Fruit fly (Drosophila melanogaster) whole organism, embryonic: Measurements from ENCODE around the gene lectin-29Ca.

Experiments
- CG10274 ChIP-seq: fragments of 200-800 bp; sonication (Bioruptor generic); optimal IDR thresholded peaks from 3 replicates; lab custom pipeline; 2017; ENCODE audit warnings: missing biosample characterization, mild to moderate bottlenecking, missing genetic modification characterization
- CG11247 ChIP-seq: fragments of 200-800 bp; sonication (Bioruptor generic); IDR thresholded peaks from 2 replicates; pipeline ENCODE4 v1.3.6; 2022; ENCODE audit warnings: missing biosample characterization, missing genetic modification characterization
- CG11560 ChIP-seq: fragments of 200-800 bp; sonication (Bioruptor generic); IDR thresholded peaks from 3 replicates; pipeline ENCODE4 v1.3.6; 2022; ENCODE audit warnings: missing biosample characterization, missing genetic modification characterization
- CG12104 ChIP-seq: fragments of 200-800 bp; sonication (Bioruptor generic); optimal IDR thresholded peaks from 3 replicates; lab custom pipeline; 2016; ENCODE audit warnings: missing biosample characterization, missing genetic modification characterization
- CG12299 ChIP-seq: fragments of 200-800 bp; sonication (Bioruptor generic); optimal IDR thresholded peaks from 2 replicates; lab custom pipeline; 2018; ENCODE audit warnings: missing biosample characterization, mild to moderate bottlenecking, missing genetic modification characterization
- CG13296 ChIP-seq: fragments of 200-800 bp; sonication (Bioruptor generic); optimal IDR thresholded peaks from 3 replicates; lab custom pipeline; 2018; ENCODE audit warnings: missing biosample characterization, mild to moderate bottlenecking, missing genetic modification characterization
- CG15479 ChIP-seq: fragments of 200-800 bp; sonication (Bioruptor generic); optimal IDR thresholded peaks from 3 replicates; lab custom pipeline; 2019; ENCODE audit warnings: missing biosample characterization, mild to moderate bottlenecking, missing genetic modification characterization, moderate library complexity
- CG15601 ChIP-seq: fragments of 200-800 bp; sonication (Bioruptor generic); optimal IDR thresholded peaks from 3 replicates; lab custom pipeline; 2019; ENCODE audit warnings: missing biosample characterization, mild to moderate bottlenecking, missing genetic modification characterization, moderate library complexity
- CG1603 ChIP-seq: fragments of 200-800 bp; sonication (Bioruptor generic); optimal IDR thresholded peaks from 2 replicates; lab custom pipeline; 2019; ENCODE audit warnings: missing biosample characterization, mild to moderate bottlenecking, missing genetic modification characterization, moderate library complexity
- CG2875 ChIP-seq: fragments of 200-800 bp; sonication (Bioruptor generic); optimal IDR thresholded peaks from 2 replicates; lab custom pipeline; 2017; ENCODE audit warnings: missing biosample characterization, mild to moderate bottlenecking, missing genetic modification characterization, missing genetic modification reagents
- CG3995 ChIP-seq: fragments of 200-800 bp; sonication (Bioruptor generic); optimal IDR thresholded peaks from 3 replicates; lab custom pipeline; 2016; ENCODE audit warnings: missing biosample characterization, missing genetic modification characterization
- CG6654 ChIP-seq: fragments of 200-800 bp; sonication (Bioruptor generic); optimal IDR thresholded peaks from 2 replicates; lab custom pipeline; 2017; ENCODE audit warnings: missing biosample characterization, mild to moderate bottlenecking, missing genetic modification characterization
- CG7839 ChIP-seq: fragments of 200-800 bp; sonication (Bioruptor generic); optimal IDR thresholded peaks from 3 replicates; lab custom pipeline; 2018; ENCODE audit warnings: missing biosample characterization, mild to moderate bottlenecking, missing genetic modification characterization, moderate library complexity
- CG7987 ChIP-seq: fragments of 200-800 bp; sonication (Bioruptor generic); optimal IDR thresholded peaks from 2 replicates; lab custom pipeline; 2018; ENCODE audit warnings: missing biosample characterization, mild to moderate bottlenecking, missing genetic modification characterization, moderate library complexity
- CG8290 ChIP-seq, 3 experiments: fragments of 200-800 bp; sonication (Bioruptor generic); optimal IDR thresholded peaks; 2 replicates each; lab custom pipeline; 2016 to 2019; ENCODE audit warnings: missing biosample characterization in 3 of 3, missing genetic modification characterization in 3 of 3, mild to moderate bottlenecking in 2 of 3, moderate library complexity in 1 of 3
- D19B ChIP-seq: fragments of 200-800 bp; sonication (Bioruptor generic); optimal IDR thresholded peaks from 2 replicates; lab custom pipeline; 2017; ENCODE audit warnings: missing biosample characterization, mild to moderate bottlenecking, missing genetic modification characterization
- Doc2 ChIP-seq: fragments of 200-800 bp; sonication (Bioruptor generic); IDR thresholded peaks from 2 replicates; pipeline ENCODE4 v1.3.6; 2022; ENCODE audit warnings: missing biosample characterization, missing genetic modification characterization
- Ets97D ChIP-seq: fragments of 200-800 bp; sonication (Bioruptor generic); optimal IDR thresholded peaks from 3 replicates; lab custom pipeline; 2016; ENCODE audit warnings: missing biosample characterization, missing genetic modification characterization
- HLH3B ChIP-seq: fragments of 200-800 bp; sonication (Bioruptor generic); IDR thresholded peaks from 2 replicates; pipeline ENCODE4 v1.3.6; 2022; ENCODE audit warnings: missing biosample characterization, missing genetic modification characterization
- HLH4C ChIP-seq: fragments of 200-800 bp; sonication (Bioruptor generic); IDR thresholded peaks from 3 replicates; pipeline ENCODE4 v1.3.6; 2022; ENCODE audit warnings: missing biosample characterization, missing genetic modification characterization; ENCODE audit not compliant: partially characterized antibody
- Hand ChIP-seq: fragments of 200-800 bp; sonication (Bioruptor generic); optimal IDR thresholded peaks from 2 replicates; lab custom pipeline; 2017; ENCODE audit warnings: mild to moderate bottlenecking, missing biosample characterization, missing genetic modification reagents, missing genetic modification characterization
- Mrtf ChIP-seq: fragments of 200-800 bp; sonication (Bioruptor generic); IDR thresholded peaks from 3 replicates; pipeline ENCODE4 v1.3.6; 2022; ENCODE audit warnings: missing biosample characterization, missing genetic modification characterization
- Nf-YA ChIP-seq: fragments of 200-800 bp; sonication (Bioruptor generic); IDR thresholded peaks from 2 replicates; pipeline ENCODE4 v1.3.6; 2022; ENCODE audit warnings: missing biosample characterization, missing genetic modification characterization
- Scr ChIP-seq: fragments of 200-800 bp; sonication (Bioruptor generic); IDR thresholded peaks from 2 replicates; pipeline ENCODE4 v1.3.6; 2022; ENCODE audit warnings: missing biosample characterization, missing genetic modification characterization; ENCODE audit not compliant: partially characterized antibody
- Sox102F ChIP-seq: fragments of 200-800 bp; sonication (Bioruptor generic); optimal IDR thresholded peaks from 2 replicates; lab custom pipeline; 2018; ENCODE audit warnings: missing biosample characterization, mild to moderate bottlenecking, missing genetic modification characterization, moderate library complexity
- Tbp ChIP-seq: fragments of >200 bp; optimal IDR thresholded peaks from 2 replicates; lab custom pipeline; 2018; ENCODE audit warnings: missing biosample characterization, missing genetic modification characterization
- Trl ChIP-seq, 3 experiments: fragments of >200 bp in 2 of 3; fragments of 200-800 bp in 1 of 3; sonication (Bioruptor generic) in 1 of 3; optimal IDR thresholded peaks; 2 replicates in 1 of 3; 3 replicates in 2 of 3; lab custom pipeline; 2016 to 2017; ENCODE audit warnings: missing biosample characterization in 1 of 3, missing genetic modification characterization in 1 of 3
- ab ChIP-seq: fragments of 200-800 bp; sonication (Bioruptor generic); optimal IDR thresholded peaks from 2 replicates; lab custom pipeline; 2016; ENCODE audit warnings: missing biosample characterization, missing genetic modification characterization
- btn ChIP-seq: fragments of 200-800 bp; sonication (Bioruptor generic); optimal IDR thresholded peaks from 2 replicates; lab custom pipeline; 2016; ENCODE audit warnings: missing biosample characterization, missing genetic modification characterization
- cato ChIP-seq: fragments of 200-800 bp; sonication (Bioruptor generic); optimal IDR thresholded peaks from 2 replicates; lab custom pipeline; 2016; ENCODE audit warnings: missing biosample characterization, missing genetic modification characterization, borderline replicate concordance
- dimm ChIP-seq: fragments of 200-800 bp; sonication (Bioruptor generic); IDR thresholded peaks from 2 replicates; pipeline ENCODE4 v1.3.6; 2022; ENCODE audit warnings: missing biosample characterization, missing genetic modification characterization
- ems ChIP-seq: fragments of 200-800 bp; sonication (Bioruptor generic); optimal IDR thresholded peaks from 3 replicates; lab custom pipeline; 2016; ENCODE audit warnings: missing biosample characterization, missing genetic modification characterization
- eyg ChIP-seq: fragments of 200-800 bp; sonication (Bioruptor generic); optimal IDR thresholded peaks from 3 replicates; lab custom pipeline; 2016; ENCODE audit warnings: missing biosample characterization, missing genetic modification characterization
- grn ChIP-seq: fragments of 200-800 bp; sonication (Bioruptor generic); optimal IDR thresholded peaks from 3 replicates; lab custom pipeline; 2017; ENCODE audit warnings: missing biosample characterization, missing genetic modification characterization
- h ChIP-seq: fragments of >200 bp; optimal IDR thresholded peaks from 2 replicates; lab custom pipeline; 2017
- hkb ChIP-seq, 2 experiments: fragments of 200-800 bp in 1 of 2; fragments of >200 bp in 1 of 2; sonication (Bioruptor generic) in 1 of 2; IDR thresholded peaks in 1 of 2; optimal IDR thresholded peaks in 1 of 2; 2 replicates each; pipeline versions ENCODE4 v1.3.6 to Lab custom; 2017 to 2022; ENCODE audit warnings: missing biosample characterization in 1 of 2, missing genetic modification characterization in 1 of 2
- jigr1 ChIP-seq: fragments of 200-800 bp; sonication (Bioruptor generic); IDR thresholded peaks from 3 replicates; pipeline ENCODE4 v1.3.6; 2022; ENCODE audit warnings: missing biosample characterization, missing genetic modification characterization
- kay ChIP-seq: fragments of 200-800 bp; sonication (Bioruptor generic); optimal IDR thresholded peaks from 2 replicates; lab custom pipeline; 2016; ENCODE audit warnings: missing biosample characterization, missing genetic modification characterization
- klu ChIP-seq: fragments of 200-800 bp; sonication (Bioruptor generic); IDR thresholded peaks from 2 replicates; pipeline ENCODE4 v1.3.6; 2022; ENCODE audit warnings: missing biosample characterization, missing genetic modification characterization
- lov ChIP-seq, 2 experiments: fragments of 200-800 bp in 1 of 2; fragments of >200 bp in 1 of 2; sonication (Bioruptor generic) in 1 of 2; IDR thresholded peaks in 1 of 2; optimal IDR thresholded peaks in 1 of 2; 2 replicates in 1 of 2; 3 replicates in 1 of 2; pipeline versions ENCODE4 v1.3.6 to Lab custom; 2017 to 2022; ENCODE audit warnings: missing biosample characterization in 1 of 2, missing genetic modification characterization in 1 of 2
- nom ChIP-seq: fragments of 200-800 bp; sonication (Bioruptor generic); optimal IDR thresholded peaks from 2 replicates; lab custom pipeline; 2017; ENCODE audit warnings: missing biosample characterization, missing genetic modification characterization, mild to moderate bottlenecking, moderate library complexity, missing genetic modification reagents
- org-1 ChIP-seq: fragments of 200-800 bp; sonication (Bioruptor generic); optimal IDR thresholded peaks from 2 replicates; lab custom pipeline; 2017; ENCODE audit warnings: missing biosample characterization, missing genetic modification characterization
- phol ChIP-seq: fragments of 200-800 bp; sonication (Bioruptor generic); optimal IDR thresholded peaks from 3 replicates; lab custom pipeline; 2018; ENCODE audit warnings: missing biosample characterization, mild to moderate bottlenecking, missing genetic modification characterization, moderate library complexity
- ranshi ChIP-seq: fragments of 200-800 bp; sonication (Bioruptor generic); IDR thresholded peaks from 2 replicates; pipeline ENCODE4 v1.3.6; 2022; ENCODE audit warnings: missing biosample characterization, missing genetic modification characterization
- scrt ChIP-seq: fragments of 200-800 bp; sonication (Bioruptor generic); optimal IDR thresholded peaks from 2 replicates; lab custom pipeline; 2018; ENCODE audit warnings: missing biosample characterization, mild to moderate bottlenecking, missing genetic modification characterization, moderate library complexity
- shn ChIP-seq: fragments of 200-800 bp; sonication (Bioruptor generic); optimal IDR thresholded peaks from 3 replicates; lab custom pipeline; 2016; ENCODE audit warnings: missing biosample characterization, missing genetic modification characterization
- tup ChIP-seq: fragments of 200-800 bp; sonication (Bioruptor generic); optimal IDR thresholded peaks from 2 replicates; lab custom pipeline; 2016; ENCODE audit warnings: missing biosample characterization, mild to moderate bottlenecking, missing genetic modification characterization, moderate library complexity
- twi ChIP-seq: fragments of 200-800 bp; optimal IDR thresholded peaks from 2 replicates; lab custom pipeline; 2019; ENCODE audit warnings: missing biosample characterization, mild to moderate bottlenecking, missing genetic modification characterization, moderate library complexity
- yki ChIP-seq: fragments of >200 bp; optimal IDR thresholded peaks from 3 replicates; lab custom pipeline; 2018

Gene lectin-29Ca

DNA sequence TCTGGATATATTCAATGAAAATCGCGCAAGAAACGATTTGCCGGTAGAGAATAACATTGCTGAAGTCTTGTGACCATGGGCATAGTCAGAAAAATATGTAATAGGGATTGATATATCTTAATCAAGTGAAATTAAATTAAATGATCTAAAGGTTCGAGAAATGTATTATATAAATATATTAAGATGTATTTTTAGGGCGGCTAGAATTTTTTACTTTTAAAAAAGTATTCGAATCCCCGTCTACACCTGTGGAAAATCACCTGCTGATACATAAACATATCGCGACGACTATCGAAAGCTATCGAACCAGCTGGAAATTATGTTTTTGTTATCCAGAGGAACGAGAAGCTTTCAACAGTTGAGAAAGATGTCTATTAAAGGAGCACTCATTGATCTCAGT, 17.4 kb downstream of the lectin-29Ca start, which contains the start of the genes CG13390 and CG17294 (continued):
- TF ChIP-seq nom (GFP tag; lab: Kevin White, UChicago) (peak; percentile 99), CG15601 (peak; percentile 99), Doc2 (GFP tag; lab: Robert Waterston, UW) (peak; percentile 98), cato (peak; percentile 98), Scr (GFP tag; lab: Robert Waterston, UW) (peak; percentile 79), Sox102F (peak; percentile 100), D19B (peak; percentile 97), HLH4C (peak; percentile 76), ab (GFP tag; lab: Kevin White, UChicago) (peak; percentile 76), btn (peak; percentile 8), CG8290 (GFP tag; optimal IDR thresholded peaks at IDR 0.05; lab: Kevin White, UChicago) (peak; percentile 98), CG8290 (tag; optimal IDR thresholded peaks at IDR 0.05; lab: Kevin White, UChicago) (peak; percentile 96 to 98), Nf-YA (GFP tag; lab: Robert Waterston, UW) (peak; percentile 99), CG7839 (tag; lab: Kevin White, UChicago) (peak; percentile 100), grn (GFP tag; lab: Kevin White, UChicago) (peak; percentile 92), twi (tag; lab: Kevin White, UChicago) (peak; percentile 99), h (lab: Kevin White, UChicago) (no peak), ems (GFP tag; lab: Kevin White, UChicago) (peak; percentile 97), phol (peak; percentile 99), CG3995 (peak; percentile 90), CG1603 (peak; percentile 96), yki (lab: Kevin White, UChicago) (no peak), CG13296 (peak; percentile 100), kay (peak; percentile 99), Trl (optimal IDR thresholded peaks at IDR 0.05; lab: Kevin White, UChicago) (no peak), Trl (GFP tag; optimal IDR thresholded peaks at IDR 0.05; lab: Kevin White, UChicago) (peak; percentile 92), Mrtf (GFP tag; lab: Robert Waterston, UW) (peak; percentile 99), ranshi (GFP tag; lab: Robert Waterston, UW) (peak; percentile 100), CG6654 (peak; percentile 93), CG2875 (peak; percentile 98), Tbp (GFP tag; lab: Kevin White, UChicago) (no peak), dimm (GFP tag; lab: Robert Waterston, UW) (peak; percentile 99), lov (optimal IDR thresholded peaks at IDR 0.05; lab: Kevin White, UChicago) (no peak), lov (GFP tag; IDR thresholded peaks at IDR 0.05; lab: Robert Waterston, UW) (peak; percentile 99), scrt (GFP tag; lab: Kevin White, UChicago) (peak; percentile 98), klu (GFP tag; lab: Robert Waterston, UW) (peak; percentile 99), CG11560 (peak; percentile 95), Ets97D (GFP tag; lab: Kevin White, UChicago) (peak; percentile 90), hkb (optimal IDR thresholded peaks at IDR 0.05; lab: Kevin White, UChicago) (no peak), hkb (GFP tag; IDR thresholded peaks at IDR 0.05; lab: Robert Waterston, UW) (peak; percentile 100), CG12104 (peak; percentile 99), CG11247 (GFP tag; lab: Robert Waterston, UW) (peak; percentile 99), jigr1 (peak; percentile 99), CG10274 (GFP tag; lab: Kevin White, UChicago) (peak; percentile 94), Hand (GFP tag; lab: Kevin White, UChicago) (peak; percentile 99), shn (peak; percentile 77), CG7987 (peak; percentile 98), HLH3B (GFP tag; lab: Robert Waterston, UW) (peak; percentile 100), eyg (GFP tag; lab: Kevin White, UChicago) (peak; percentile 91), CG15479 (GFP tag; lab: Kevin White, UChicago) (peak; percentile 84), CG12299 (peak; percentile 100), org-1 (GFP tag; lab: Kevin White, UChicago) (peak; percentile 98), tup (GFP tag; lab: Kevin White, UChicago) (peak; percentile 98)
